Worm (Caenorhabditis elegans): Measurements from ENCODE around the gene F38E9.1.

Gene F38E9.1

ce11 chrX:16470758-16471157 is at the start of gene F38E9.1:
Gene F38E9.1, plus strand, starts transcription at chrX:16471058.
- no peak for TF ChIP-seq drap-1 (GFP tag; optimal IDR thresholded peaks at IDR 0.05)
- TF ChIP-seq elt-3 (tag; optimal IDR thresholded peaks at IDR 0.05): no peak
- no peak for TF ChIP-seq nhr-2 (tag; optimal IDR thresholded peaks at IDR 0.05)
- TF ChIP-seq sem-2 (GFP tag; optimal IDR thresholded peaks at IDR 0.05): no peak
- no peak for TF ChIP-seq lin-13 (tag; optimal IDR thresholded peaks at IDR 0.05)
- no peak for TF ChIP-seq bed-3 (GFP tag; optimal IDR thresholded peaks at IDR 0.05)
- TF ChIP-seq ham-2 (GFP tag; optimal IDR thresholded peaks at IDR 0.05): no peak
- TF ChIP-seq tbx-8 (GFP tag; optimal IDR thresholded peaks at IDR 0.05): no peak
- no peak for TF ChIP-seq M03D4.4 (tag; optimal IDR thresholded peaks at IDR 0.05)
- TF ChIP-seq mls-2 (tag; optimal IDR thresholded peaks at IDR 0.05): no peak
- no peak for TF ChIP-seq lin-32 (GFP tag; optimal IDR thresholded peaks at IDR 0.05)

- TF ChIP-seq mls-2 (tag; optimal IDR thresholded peaks at IDR 0.05) (no peak), flh-1 (GFP tag; optimal IDR thresholded peaks at IDR 0.05) (no peak), nhr-2 (tag; optimal IDR thresholded peaks at IDR 0.05) (no peak), zip-8 (tag; optimal IDR thresholded peaks at IDR 0.05) (no peak), elt-3 (tag; optimal IDR thresholded peaks at IDR 0.05) (no peak), ham-2 (GFP tag; optimal IDR thresholded peaks at IDR 0.05) (no peak), sem-2 (GFP tag; optimal IDR thresholded peaks at IDR 0.05) (no peak), tbx-8 (GFP tag; optimal IDR thresholded peaks at IDR 0.05) (no peak), pha-4 (tag; optimal IDR thresholded peaks at IDR 0.05) (no peak), drap-1 (GFP tag; optimal IDR thresholded peaks at IDR 0.05) (no peak)
Measured at ce11 chrX:16432143-16432542, 38.7 kb upstream of the F38E9.1 start, which contains the start of gene F38E9.6. Gene F38E9.6, plus strand, starts transcription at chrX:16432443.

ce11 chrX:16440949-16441348 is 29.9 kb upstream of the F38E9.1 start:
- TF ChIP-seq zip-8 (tag; optimal IDR thresholded peaks at IDR 0.05) (no peak), tbx-8 (GFP tag; optimal IDR thresholded peaks at IDR 0.05) (no peak), mep-1 (tag; optimal IDR thresholded peaks at IDR 0.05) (no peak), sptf-1 (tag; optimal IDR thresholded peaks at IDR 0.05) (no peak), elt-3 (tag; optimal IDR thresholded peaks at IDR 0.05) (no peak)

ce11 chrX:16443657-16444056 is 27.2 kb upstream of the F38E9.1 start:
- no peak for TF ChIP-seq hlh-1 (tag; optimal IDR thresholded peaks at IDR 0.05)
- no peak for TF ChIP-seq nhr-2 (tag; optimal IDR thresholded peaks at IDR 0.05)
- TF ChIP-seq ham-2 (GFP tag; optimal IDR thresholded peaks at IDR 0.05): no peak
- no peak for TF ChIP-seq lin-32 (GFP tag; optimal IDR thresholded peaks at IDR 0.05)
- no peak for TF ChIP-seq lin-13 (tag; optimal IDR thresholded peaks at IDR 0.05)
- TF ChIP-seq bed-3 (GFP tag; optimal IDR thresholded peaks at IDR 0.05): no peak
- TF ChIP-seq unc-39 (tag; optimal IDR thresholded peaks at IDR 0.05): no peak
- no peak for TF ChIP-seq ztf-11 (tag; optimal IDR thresholded peaks at IDR 0.05)
- TF ChIP-seq elt-1 (tag; optimal IDR thresholded peaks at IDR 0.05; ENCODE audit: borderline replicate concordance, insufficient read depth): no peak
- no peak for TF ChIP-seq nhr-28 (tag; optimal IDR thresholded peaks at IDR 0.05)
- TF ChIP-seq sptf-1 (tag; optimal IDR thresholded peaks at IDR 0.05): no peak
- no peak for TF ChIP-seq nhr-12 (tag; optimal IDR thresholded peaks at IDR 0.05)
- TF ChIP-seq ceh-43 (GFP tag; optimal IDR thresholded peaks at IDR 0.05): no peak
- TF ChIP-seq nhr-76 (tag; optimal IDR thresholded peaks at IDR 0.05): no peak
- TF ChIP-seq tbx-8 (GFP tag; optimal IDR thresholded peaks at IDR 0.05): no peak
- no peak for TF ChIP-seq sem-2 (GFP tag; optimal IDR thresholded peaks at IDR 0.05)
- no peak for TF ChIP-seq zip-8 (tag; optimal IDR thresholded peaks at IDR 0.05)

- peak; percentile 29 for TF ChIP-seq lin-13 (tag; optimal IDR thresholded peaks at IDR 0.05)
- TF ChIP-seq drap-1 (GFP tag; optimal IDR thresholded peaks at IDR 0.05): peak; percentile 70
- TF ChIP-seq nhr-76 (tag; optimal IDR thresholded peaks at IDR 0.05): no peak
- TF ChIP-seq nhr-2 (tag; optimal IDR thresholded peaks at IDR 0.05): no peak
- no peak for TF ChIP-seq ceh-39 (tag; optimal IDR thresholded peaks at IDR 0.05)
- peak; percentile 56 for TF ChIP-seq pha-4 (tag; optimal IDR thresholded peaks at IDR 0.05)
- no peak for TF ChIP-seq mab-5 (tag; optimal IDR thresholded peaks at IDR 0.05)
- no peak for TF ChIP-seq bed-3 (GFP tag; optimal IDR thresholded peaks at IDR 0.05)
- TF ChIP-seq ham-2 (GFP tag; optimal IDR thresholded peaks at IDR 0.05): peak; percentile 83
- TF ChIP-seq nhr-28 (tag; optimal IDR thresholded peaks at IDR 0.05): no peak
- no peak for TF ChIP-seq sem-2 (GFP tag; optimal IDR thresholded peaks at IDR 0.05)
- TF ChIP-seq nhr-12 (tag; optimal IDR thresholded peaks at IDR 0.05): no peak
- no peak for TF ChIP-seq elt-1 (tag; optimal IDR thresholded peaks at IDR 0.05; ENCODE audit: borderline replicate concordance, insufficient read depth)
- peak; percentile 63 for TF ChIP-seq ces-1 (GFP tag; optimal IDR thresholded peaks at IDR 0.05)
- TF ChIP-seq cnd-1 (tag; optimal IDR thresholded peaks at IDR 0.05): peak; percentile 63
- TF ChIP-seq M03D4.4 (tag; optimal IDR thresholded peaks at IDR 0.05): peak; percentile 67
- no peak for TF ChIP-seq blmp-1 (tag; optimal IDR thresholded peaks at IDR 0.05)
- peak; percentile 82 for TF ChIP-seq sptf-1 (tag; optimal IDR thresholded peaks at IDR 0.05)
- TF ChIP-seq mep-1 (tag; optimal IDR thresholded peaks at IDR 0.05): peak; percentile 63
- peak; percentile 77 for TF ChIP-seq mls-2 (tag; optimal IDR thresholded peaks at IDR 0.05)
- no peak for TF ChIP-seq lsy-2 (tag; optimal IDR thresholded peaks at IDR 0.05)
- TF ChIP-seq ceh-83 (GFP tag; optimal IDR thresholded peaks at IDR 0.05): no peak
- peak; percentile 38 for TF ChIP-seq nhr-237 (tag; optimal IDR thresholded peaks at IDR 0.05)
- TF ChIP-seq tbx-8 (GFP tag; optimal IDR thresholded peaks at IDR 0.05): no peak
- no peak for TF ChIP-seq snpc-4 (tag; optimal IDR thresholded peaks at IDR 0.05)
- TF ChIP-seq hlh-1 (tag; optimal IDR thresholded peaks at IDR 0.05): peak; percentile 58
- peak; percentile 94 for TF ChIP-seq unc-120 (tag; optimal IDR thresholded peaks at IDR 0.05; ENCODE audit: poor library complexity, severe bottlenecking)
- no peak for TF ChIP-seq lin-32 (GFP tag; optimal IDR thresholded peaks at IDR 0.05)
- TF ChIP-seq ceh-43 (GFP tag; optimal IDR thresholded peaks at IDR 0.05): no peak
- TF ChIP-seq unc-39 (tag; optimal IDR thresholded peaks at IDR 0.05): no peak
- TF ChIP-seq ztf-11 (tag; optimal IDR thresholded peaks at IDR 0.05): peak; percentile 63
- no peak for TF ChIP-seq elt-3 (tag; optimal IDR thresholded peaks at IDR 0.05)
- no peak for TF ChIP-seq flh-1 (GFP tag; optimal IDR thresholded peaks at IDR 0.05)
- no peak for TF ChIP-seq zip-8 (tag; optimal IDR thresholded peaks at IDR 0.05)
- peak; percentile 91 for TF ChIP-seq unc-62 (GFP tag; optimal IDR thresholded peaks at IDR 0.05)
Measured at ce11 chrX:16445793-16446248, 25.0 kb upstream of the F38E9.1 start, which contains the start of gene twf-2. Gene twf-2, plus strand, starts transcription at chrX:16446197.

All from whole organism, mixed stage, embryonic.